Fruit fly (Drosophila melanogaster) Kc167 (cell line): ENCODE results near the gene N.

ENCODE experiments used
- psq ChIP-seq: fragments of >200 bp; optimal IDR thresholded peaks from 2 replicates; lab custom pipeline; 2017; ENCODE audit warnings: missing external identifiers
- ttk ChIP-seq: sonication (Bioruptor generic); optimal IDR thresholded peaks from 2 replicates; lab custom pipeline; 2017; ENCODE audit warnings: missing external identifiers

DNA sequence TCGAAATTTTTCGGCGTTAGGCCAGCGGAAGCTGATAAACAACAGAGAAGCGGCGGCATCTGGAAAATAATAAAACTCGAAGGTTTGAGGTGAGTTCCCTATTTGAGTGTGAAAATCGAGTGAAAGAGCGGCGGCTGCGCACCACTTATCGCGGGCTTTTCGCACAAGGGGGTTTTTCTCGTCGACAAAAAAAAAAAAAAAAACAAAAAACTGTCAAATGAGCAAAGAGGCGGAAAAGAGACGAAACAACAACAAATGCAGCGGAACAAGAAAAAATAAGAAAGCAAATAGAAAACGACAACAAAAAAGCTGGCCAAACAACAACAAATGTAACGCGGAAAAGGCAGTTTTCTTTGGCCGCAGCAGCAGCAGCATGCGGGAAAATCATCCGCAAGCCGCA lies 55.1 kb downstream of the N start:
- TF ChIP-seq psq (no peak), ttk (lab: Kevin White, UChicago) (no peak)
